Fruit fly (Drosophila melanogaster): ENCODE results near the gene Oatp33Eb.

The Oatp33Eb gene

dm6 chr2L:12466506-12467043, 18.3 kb downstream of the Oatp33Eb start:
- TF ChIP-seq CG17801 (GFP tag; optimal IDR thresholded peaks at IDR 0.05; ENCODE audit: partially characterized antibody): no peak

DNA sequence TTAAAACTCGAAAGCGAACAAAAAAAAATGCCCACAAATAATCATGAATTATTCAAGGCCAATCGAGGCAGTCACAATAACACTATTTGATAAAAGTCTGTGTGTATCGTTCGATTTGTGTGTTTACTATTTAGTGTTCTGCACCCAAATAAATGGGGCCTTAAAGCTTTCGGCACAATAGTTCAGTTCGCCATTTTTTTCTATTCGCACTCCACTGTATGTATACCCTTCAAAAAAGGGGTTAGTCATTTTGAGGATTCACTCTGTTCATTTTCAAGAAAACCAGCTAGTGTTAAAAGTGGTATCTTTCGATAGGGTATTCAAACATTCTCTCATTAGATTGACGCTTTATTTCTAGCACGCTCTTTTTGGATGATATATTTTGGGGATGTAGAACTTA, 19.4 kb downstream of the Oatp33Eb start:
- peak; percentile 17 for TF ChIP-seq CG17801 (GFP tag; optimal IDR thresholded peaks at IDR 0.05; ENCODE audit: partially characterized antibody)

DNA sequence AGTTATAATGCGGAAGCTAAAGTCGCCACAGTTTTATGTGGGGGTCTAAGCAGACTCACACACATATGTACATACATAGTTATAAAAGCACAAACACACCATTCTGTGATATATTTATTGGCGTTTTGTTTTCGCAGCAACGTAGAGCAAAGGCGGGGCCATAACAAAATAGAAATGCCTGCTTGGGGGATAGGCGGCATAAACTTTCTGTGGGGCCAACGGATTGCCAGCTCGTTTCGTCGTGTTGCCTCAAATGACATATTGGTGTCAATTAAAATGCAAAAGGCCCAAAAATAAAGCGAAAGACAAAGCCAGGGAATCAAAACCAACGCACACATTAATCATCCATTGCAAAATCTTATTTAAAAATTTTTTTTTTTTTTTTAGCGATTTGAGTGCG, 20.5 kb downstream of the Oatp33Eb start:
- no peak for TF ChIP-seq CG17801 (GFP tag; optimal IDR thresholded peaks at IDR 0.05; ENCODE audit: partially characterized antibody)

DNA sequence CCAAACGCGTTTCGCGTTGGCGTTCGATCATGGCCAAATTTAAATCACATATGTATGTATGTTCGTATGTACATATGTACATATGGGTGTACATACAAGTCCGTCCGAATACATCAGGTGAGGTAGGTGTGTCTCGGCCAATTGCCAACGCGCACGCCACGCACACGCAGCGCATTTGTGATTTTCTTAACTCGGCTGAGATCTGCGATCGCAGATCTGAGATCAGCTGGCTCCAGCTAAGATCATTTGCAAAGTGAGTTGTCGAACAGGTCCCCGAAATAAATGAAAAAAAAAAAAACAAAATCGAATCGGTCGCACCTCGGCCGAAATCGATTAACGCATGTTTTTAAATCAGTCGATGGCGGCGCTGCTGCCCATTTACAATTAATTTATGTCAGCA, 21.0 kb downstream of the Oatp33Eb start:
- no peak for TF ChIP-seq CG17801 (GFP tag; optimal IDR thresholded peaks at IDR 0.05; ENCODE audit: partially characterized antibody)

dm6 chr2L:12471937-12472336, 23.7 kb downstream of the Oatp33Eb start:
- TF ChIP-seq CG17801 (GFP tag; optimal IDR thresholded peaks at IDR 0.05; ENCODE audit: partially characterized antibody): no peak

- TF ChIP-seq CG17801 (GFP tag; optimal IDR thresholded peaks at IDR 0.05; ENCODE audit: partially characterized antibody): no peak
Observed at dm6 chr2L:12472988-12473387, 24.7 kb downstream of the Oatp33Eb start.

DNA sequence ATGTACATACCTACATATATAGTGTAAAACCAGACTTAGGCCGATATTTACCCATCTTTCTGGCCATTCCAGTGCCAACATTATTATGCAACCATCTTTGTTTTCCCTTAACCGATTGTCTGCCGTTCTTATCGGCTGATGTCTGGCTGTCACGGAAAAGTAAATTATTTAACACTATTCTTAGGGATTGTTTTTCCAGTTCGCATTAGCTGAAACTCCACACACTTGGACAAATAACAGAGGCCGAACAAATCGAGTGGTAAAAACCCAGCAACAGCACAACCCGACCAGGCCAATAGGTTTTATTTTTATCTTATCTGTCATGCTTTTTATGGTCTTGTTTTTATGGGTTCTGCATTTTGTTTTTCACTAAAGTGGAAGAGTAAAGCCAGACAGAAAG, 25.3 kb downstream of the Oatp33Eb start:
- no peak for TF ChIP-seq CG17801 (GFP tag; optimal IDR thresholded peaks at IDR 0.05; ENCODE audit: partially characterized antibody)

dm6 chr2L:12474212-12474891, 26.1 kb downstream of the Oatp33Eb start:
- TF ChIP-seq CG17801 (GFP tag; optimal IDR thresholded peaks at IDR 0.05; ENCODE audit: partially characterized antibody): no peak

DNA sequence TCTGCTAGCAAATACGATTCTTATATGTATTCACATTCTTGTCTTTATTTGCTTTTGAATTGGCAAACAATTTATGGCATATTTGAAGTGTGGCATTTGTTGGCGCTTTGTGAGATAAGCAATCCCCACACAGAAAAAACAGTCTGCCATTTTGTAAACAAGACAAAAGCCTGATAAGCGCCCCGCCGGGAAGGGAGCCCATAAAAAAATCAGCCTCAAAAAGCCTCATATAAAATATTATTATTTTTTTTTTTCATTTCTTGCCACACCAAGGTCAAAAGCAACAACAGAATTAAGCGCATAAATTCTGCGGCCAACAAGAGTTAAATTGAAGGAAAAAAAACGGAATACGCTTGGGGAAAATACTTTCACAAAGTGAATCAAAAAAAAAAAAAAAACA, 27.0 kb downstream of the Oatp33Eb start:
- peak; percentile 25 for TF ChIP-seq CG17801 (GFP tag; optimal IDR thresholded peaks at IDR 0.05; ENCODE audit: partially characterized antibody)

DNA sequence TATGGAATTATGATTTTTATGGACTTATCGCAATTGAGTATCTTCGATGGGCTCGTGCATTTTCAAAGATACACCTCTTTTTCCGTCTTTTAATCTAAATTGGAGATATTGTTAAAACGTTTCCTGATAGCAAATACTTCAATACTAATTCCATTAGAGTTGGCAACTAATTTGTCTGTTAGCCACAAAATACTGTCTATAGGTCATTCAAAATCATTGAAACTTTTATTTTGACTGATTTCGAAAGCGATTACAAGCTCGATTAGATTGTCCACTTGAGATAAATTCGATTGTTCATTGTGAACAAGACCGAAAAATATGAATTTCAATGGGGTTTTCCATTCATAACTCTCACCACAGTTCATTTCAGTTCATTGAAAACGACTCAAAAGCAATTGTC, 27.8 kb downstream of the Oatp33Eb start:
- no peak for TF ChIP-seq CG17801 (GFP tag; optimal IDR thresholded peaks at IDR 0.05; ENCODE audit: partially characterized antibody)

- no peak for TF ChIP-seq CG17801 (GFP tag; optimal IDR thresholded peaks at IDR 0.05; ENCODE audit: partially characterized antibody)
Observed at dm6 chr2L:12478494-12478893, 30.2 kb downstream of the Oatp33Eb start.

dm6 chr2L:12479994-12480393, 31.7 kb downstream of the Oatp33Eb start:
- peak; percentile 31 for TF ChIP-seq CG17801 (GFP tag; optimal IDR thresholded peaks at IDR 0.05; ENCODE audit: partially characterized antibody)

DNA sequence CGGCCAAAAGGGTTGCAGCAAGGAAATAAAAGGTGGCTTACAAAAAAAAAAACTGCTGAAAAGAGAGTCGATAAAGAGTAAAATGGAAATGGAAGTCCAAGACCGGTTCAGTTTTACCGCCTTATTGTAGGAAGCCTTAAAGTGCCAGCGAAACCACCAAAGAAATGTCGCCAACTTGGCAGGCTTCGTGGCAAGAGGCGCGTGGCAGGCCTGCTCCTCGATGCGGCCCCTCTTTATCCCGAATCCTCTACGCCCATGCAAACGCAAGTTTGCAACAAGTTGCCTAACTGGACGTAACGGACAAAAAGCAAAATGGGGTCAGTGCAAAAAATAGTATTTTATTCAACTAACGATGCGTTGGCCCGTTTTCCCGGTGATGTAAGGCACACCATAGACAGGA, 32.6 kb downstream of the Oatp33Eb start:
- TF ChIP-seq CG17801 (GFP tag; optimal IDR thresholded peaks at IDR 0.05; ENCODE audit: partially characterized antibody): no peak

- peak; percentile 30 for TF ChIP-seq CG17801 (GFP tag; optimal IDR thresholded peaks at IDR 0.05; ENCODE audit: partially characterized antibody)
Observed at dm6 chr2L:12481758-12482157, 33.5 kb downstream of the Oatp33Eb start.

DNA sequence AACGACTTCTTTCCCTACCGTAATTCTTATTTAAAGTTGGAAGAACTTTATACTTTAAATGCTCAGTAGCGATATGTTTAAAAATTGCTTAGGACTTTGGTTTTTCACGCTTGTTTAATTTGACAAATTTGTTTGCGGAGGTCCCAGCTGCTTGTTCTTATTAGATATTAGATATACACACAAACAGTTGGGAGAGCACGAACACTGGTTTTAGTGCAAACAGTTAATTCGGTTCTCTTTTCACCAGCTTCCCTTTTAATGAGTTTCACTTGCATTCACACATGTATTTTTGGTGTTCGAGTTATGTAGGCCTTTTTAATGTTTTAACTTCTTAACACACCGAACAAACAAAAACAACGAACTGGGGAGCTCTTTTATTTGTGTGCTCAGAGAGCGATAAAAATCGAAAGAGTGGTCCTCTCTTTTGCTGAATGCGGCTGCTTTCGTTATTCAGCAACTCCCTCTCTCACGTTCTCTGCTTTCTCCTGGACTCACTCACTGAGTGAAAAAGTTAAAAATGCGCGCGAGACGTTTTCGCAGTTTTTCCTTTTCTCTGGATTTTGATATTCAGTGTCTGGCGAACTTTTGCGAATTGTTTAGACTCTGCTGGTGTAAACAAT, 34.5 kb downstream of the Oatp33Eb start:
- no peak for TF ChIP-seq CG17801 (GFP tag; optimal IDR thresholded peaks at IDR 0.05; ENCODE audit: partially characterized antibody)

DNA sequence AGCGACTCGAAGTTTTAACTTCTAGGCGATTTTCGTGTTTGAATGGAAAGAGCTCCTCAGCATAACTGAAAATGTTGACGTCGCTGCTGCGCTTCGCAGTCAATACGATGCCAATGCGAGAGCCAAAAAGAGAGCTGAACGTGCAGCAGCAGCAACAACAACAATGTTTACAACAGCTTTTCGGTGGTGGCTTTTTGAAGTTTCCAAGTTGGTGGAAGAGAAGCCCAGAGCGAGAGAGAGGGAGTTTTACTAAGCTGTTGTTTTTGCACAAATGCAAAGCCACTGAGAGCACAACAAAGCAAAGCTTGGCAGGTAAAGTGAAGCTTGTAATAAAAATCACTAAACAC, 35.2 kb downstream of the Oatp33Eb start:
- no peak for TF ChIP-seq CG17801 (GFP tag; optimal IDR thresholded peaks at IDR 0.05; ENCODE audit: partially characterized antibody)
